Fruit fly (Drosophila melanogaster) whole organism, embryonic: ENCODE measurements around the gene CG31807.

Experiments used
- Abd-B ChIP-seq: fragments of 200-800 bp; sonication (Bioruptor generic); optimal IDR thresholded peaks from 2 replicates; lab custom pipeline; 2018; ENCODE audit warnings: missing biosample characterization, mild to moderate bottlenecking, missing genetic modification characterization, moderate library complexity
- CG10462 ChIP-seq: fragments of 200-800 bp; sonication (Bioruptor generic); optimal IDR thresholded peaks from 2 replicates; lab custom pipeline; 2016; ENCODE audit warnings: missing biosample characterization, missing genetic modification characterization
- CG13123 ChIP-seq: fragments of 200-800 bp; sonication (Bioruptor generic); optimal IDR thresholded peaks from 2 replicates; lab custom pipeline; 2016; ENCODE audit warnings: missing biosample characterization, missing genetic modification characterization
- CG1603 ChIP-seq: fragments of 200-800 bp; sonication (Bioruptor generic); optimal IDR thresholded peaks from 2 replicates; lab custom pipeline; 2019; ENCODE audit warnings: missing biosample characterization, mild to moderate bottlenecking, missing genetic modification characterization, moderate library complexity
- CG1832 ChIP-seq: fragments of 200-800 bp; sonication (Bioruptor generic); optimal IDR thresholded peaks from 2 replicates; lab custom pipeline; 2017; ENCODE audit warnings: missing biosample characterization, mild to moderate bottlenecking, missing genetic modification characterization, inconsistent platforms
- CG18619 ChIP-seq: fragments of 200-800 bp; sonication (Bioruptor generic); optimal IDR thresholded peaks from 3 replicates; lab custom pipeline; 2017; ENCODE audit warnings: missing biosample characterization, mild to moderate bottlenecking, missing genetic modification characterization
- CG2116 ChIP-seq: fragments of 200-800 bp; sonication (Bioruptor generic); optimal IDR thresholded peaks from 3 replicates; lab custom pipeline; 2018; ENCODE audit warnings: missing biosample characterization, mild to moderate bottlenecking, missing genetic modification characterization
- CG30020 ChIP-seq: fragments of 200-800 bp; optimal IDR thresholded peaks from 2 replicates; lab custom pipeline; 2019; ENCODE audit warnings: missing biosample characterization, mild to moderate bottlenecking, missing genetic modification characterization, moderate library complexity
- CG31388 ChIP-seq: fragments of 200-800 bp; sonication (Bioruptor generic); optimal IDR thresholded peaks from 2 replicates; lab custom pipeline; 2016; ENCODE audit warnings: missing biosample characterization, missing genetic modification characterization
- CG32532 ChIP-seq: fragments of 200-800 bp; sonication (Bioruptor generic); IDR thresholded peaks from 2 replicates; pipeline ENCODE4 v1.3.6; 2022; ENCODE audit warnings: missing biosample characterization, missing genetic modification characterization
- CG3847 ChIP-seq: fragments of 200-800 bp; sonication (Bioruptor generic); IDR thresholded peaks from 2 replicates; pipeline ENCODE4 v1.3.6; 2022; ENCODE audit warnings: missing biosample characterization, missing genetic modification characterization
- CG43689 ChIP-seq: fragments of 200-800 bp; sonication (Bioruptor generic); IDR thresholded peaks from 2 replicates; pipeline ENCODE4 v1.3.6; 2022; ENCODE audit warnings: missing biosample characterization, missing genetic modification characterization
- CG4617 ChIP-seq: fragments of 200-800 bp; sonication (Bioruptor generic); optimal IDR thresholded peaks from 3 replicates; lab custom pipeline; 2016; ENCODE audit warnings: missing biosample characterization, missing genetic modification characterization, borderline replicate concordance
- CG4707 ChIP-seq: fragments of 200-800 bp; sonication (Bioruptor generic); optimal IDR thresholded peaks from 2 replicates; lab custom pipeline; 2018; ENCODE audit warnings: missing biosample characterization, mild to moderate bottlenecking, missing genetic modification characterization, moderate library complexity
- CG7987 ChIP-seq: fragments of 200-800 bp; sonication (Bioruptor generic); optimal IDR thresholded peaks from 2 replicates; lab custom pipeline; 2018; ENCODE audit warnings: missing biosample characterization, mild to moderate bottlenecking, missing genetic modification characterization, moderate library complexity
- CG9609 ChIP-seq: fragments of 200-800 bp; sonication (Bioruptor generic); optimal IDR thresholded peaks from 3 replicates; lab custom pipeline; 2016; ENCODE audit warnings: missing biosample characterization, missing genetic modification characterization
- CG9876 ChIP-seq: fragments of 200-800 bp; sonication (Bioruptor generic); optimal IDR thresholded peaks from 2 replicates; lab custom pipeline; 2016; ENCODE audit warnings: missing biosample characterization, missing genetic modification characterization
- CTCF ChIP-seq: fragments of 200-800 bp; sonication (Bioruptor generic); optimal IDR thresholded peaks from 2 replicates; lab custom pipeline; 2017; ENCODE audit warnings: missing biosample characterization, mild to moderate bottlenecking, missing genetic modification characterization, moderate library complexity
- Eip74EF ChIP-seq, 2 experiments: fragments of 200-800 bp in 1 of 2; fragments of >200 bp in 1 of 2; sonication (Bioruptor generic) in 1 of 2; optimal IDR thresholded peaks; 2 replicates each; lab custom pipeline; 2017 to 2019; ENCODE audit warnings: missing biosample characterization in 2 of 2, missing genetic modification characterization in 2 of 2, mild to moderate bottlenecking in 1 of 2, moderate library complexity in 1 of 2
- HLH4C ChIP-seq: fragments of 200-800 bp; sonication (Bioruptor generic); IDR thresholded peaks from 3 replicates; pipeline ENCODE4 v1.3.6; 2022; ENCODE audit warnings: missing biosample characterization, missing genetic modification characterization; ENCODE audit not compliant: partially characterized antibody
- Hmx ChIP-seq: fragments of 200-800 bp; sonication (Bioruptor generic); optimal IDR thresholded peaks from 2 replicates; lab custom pipeline; 2016; ENCODE audit warnings: missing biosample characterization, missing genetic modification characterization
- Hr3 ChIP-seq: fragments of 200-800 bp; sonication (Bioruptor generic); optimal IDR thresholded peaks from 3 replicates; lab custom pipeline; 2016; ENCODE audit warnings: missing biosample characterization, missing genetic modification characterization
- NC2β ChIP-seq: fragments of 200-800 bp; sonication (Bioruptor generic); optimal IDR thresholded peaks from 2 replicates; lab custom pipeline; 2016; ENCODE audit warnings: missing biosample characterization, missing genetic modification characterization
- NFAT ChIP-seq: fragments of 200-800 bp; sonication (Bioruptor generic); IDR thresholded peaks from 2 replicates; pipeline ENCODE4 v1.3.6; 2022; ENCODE audit warnings: missing biosample characterization, missing genetic modification characterization
- Pdp1 ChIP-seq, 2 experiments: fragments of 200-800 bp; sonication (Bioruptor generic); optimal IDR thresholded peaks; 3 replicates each; lab custom pipeline; 2016; ENCODE audit warnings: missing biosample characterization in 2 of 2, missing genetic modification characterization in 2 of 2, mild to moderate bottlenecking in 1 of 2, moderate library complexity in 1 of 2
- Scr ChIP-seq: fragments of 200-800 bp; sonication (Bioruptor generic); IDR thresholded peaks from 2 replicates; pipeline ENCODE4 v1.3.6; 2022; ENCODE audit warnings: missing biosample characterization, missing genetic modification characterization; ENCODE audit not compliant: partially characterized antibody
- Stat92E ChIP-seq, 3 experiments: fragments of >200 bp in 2 of 3; fragments of 200-800 bp in 1 of 3; sonication (Bioruptor generic) in 1 of 3; optimal IDR thresholded peaks; 2 replicates each; lab custom pipeline; 2017 to 2019; ENCODE audit warnings: missing biosample characterization in 3 of 3, missing genetic modification characterization in 3 of 3, mild to moderate bottlenecking in 1 of 3, moderate library complexity in 1 of 3
- Xrp1 ChIP-seq: fragments of 200-800 bp; sonication (Bioruptor generic); IDR thresholded peaks from 2 replicates; pipeline ENCODE4 v1.3.6; 2022; ENCODE audit warnings: missing biosample characterization, missing genetic modification characterization
- bab2 ChIP-seq: fragments of 200-800 bp; sonication (Bioruptor generic); optimal IDR thresholded peaks from 2 replicates; lab custom pipeline; 2016; ENCODE audit warnings: missing biosample characterization, missing genetic modification characterization
- bsh ChIP-seq, 2 experiments: fragments of 200-800 bp; sonication (Bioruptor generic); optimal IDR thresholded peaks; 2 replicates each; lab custom pipeline; 2017 to 2018; ENCODE audit warnings: mild to moderate bottlenecking in 2 of 2, missing biosample characterization in 2 of 2, missing genetic modification characterization in 2 of 2, moderate library complexity in 1 of 2
- btn ChIP-seq: fragments of 200-800 bp; sonication (Bioruptor generic); optimal IDR thresholded peaks from 2 replicates; lab custom pipeline; 2016; ENCODE audit warnings: missing biosample characterization, missing genetic modification characterization
- cad ChIP-seq: fragments of >200 bp; optimal IDR thresholded peaks from 2 replicates; lab custom pipeline; 2017; ENCODE audit warnings: missing biosample characterization, missing genetic modification characterization
- crc ChIP-seq: fragments of 200-800 bp; sonication (Bioruptor generic); optimal IDR thresholded peaks from 2 replicates; lab custom pipeline; 2016; ENCODE audit warnings: missing biosample characterization, missing genetic modification characterization
- dati ChIP-seq: fragments of 200-800 bp; sonication (Bioruptor generic); IDR thresholded peaks from 2 replicates; pipeline ENCODE4 v1.3.6; 2022; ENCODE audit warnings: missing biosample characterization, missing genetic modification characterization
- dmrt11E ChIP-seq: fragments of 200-800 bp; sonication (Bioruptor generic); optimal IDR thresholded peaks from 3 replicates; lab custom pipeline; 2018; ENCODE audit warnings: missing biosample characterization, mild to moderate bottlenecking, missing genetic modification characterization, moderate library complexity
- dysf ChIP-seq: fragments of 200-800 bp; sonication (Bioruptor generic); IDR thresholded peaks from 3 replicates; pipeline ENCODE4 v1.3.6; 2022; ENCODE audit warnings: missing biosample characterization, missing genetic modification characterization
- en ChIP-seq: fragments of 200-800 bp; sonication (Bioruptor generic); optimal IDR thresholded peaks from 2 replicates; lab custom pipeline; 2016; ENCODE audit warnings: missing biosample characterization, missing genetic modification characterization
- maf-S ChIP-seq: fragments of 200-800 bp; sonication (Bioruptor generic); optimal IDR thresholded peaks from 2 replicates; lab custom pipeline; 2016; ENCODE audit warnings: missing biosample characterization, missing genetic modification characterization
- nom ChIP-seq: fragments of 200-800 bp; sonication (Bioruptor generic); optimal IDR thresholded peaks from 2 replicates; lab custom pipeline; 2017; ENCODE audit warnings: missing biosample characterization, missing genetic modification characterization, mild to moderate bottlenecking, moderate library complexity, missing genetic modification reagents
- pan ChIP-seq, 4 experiments: fragments of >200 bp in 3 of 4; fragments of 200-800 bp in 1 of 4; sonication (Bioruptor generic) in 1 of 4; optimal IDR thresholded peaks in 3 of 4; IDR thresholded peaks in 1 of 4; 2 replicates each; pipeline versions ENCODE4 v1.3.6 to Lab custom; 2017 to 2022; ENCODE audit warnings: missing biosample characterization in 2 of 4, missing genetic modification characterization in 2 of 4, mixed read lengths in 1 of 4
- peb ChIP-seq: fragments of 200-800 bp; sonication (Bioruptor generic); IDR thresholded peaks from 2 replicates; pipeline ENCODE4 v1.3.6; 2022; ENCODE audit warnings: missing biosample characterization, missing genetic modification characterization
- prd ChIP-seq, 3 experiments: fragments of >200 bp in 2 of 3; fragments of 200-800 bp in 1 of 3; sonication (Bioruptor generic) in 1 of 3; optimal IDR thresholded peaks in 2 of 3; IDR thresholded peaks in 1 of 3; 2 replicates in 2 of 3; 3 replicates in 1 of 3; pipeline versions ENCODE4 v1.3.6 to Lab custom; 2017 to 2022; ENCODE audit warnings: missing biosample characterization in 1 of 3, missing genetic modification characterization in 1 of 3
- rib ChIP-seq: fragments of 200-800 bp; sonication (Bioruptor generic); IDR thresholded peaks from 2 replicates; pipeline ENCODE4 v1.3.6; 2022; ENCODE audit warnings: missing biosample characterization, missing genetic modification characterization
- salm ChIP-seq: fragments of 200-800 bp; sonication (Bioruptor generic); optimal IDR thresholded peaks from 2 replicates; lab custom pipeline; 2018; ENCODE audit warnings: missing biosample characterization, mild to moderate bottlenecking, missing genetic modification characterization
- scrt ChIP-seq: fragments of 200-800 bp; sonication (Bioruptor generic); optimal IDR thresholded peaks from 2 replicates; lab custom pipeline; 2018; ENCODE audit warnings: missing biosample characterization, mild to moderate bottlenecking, missing genetic modification characterization, moderate library complexity
- slbo ChIP-seq: fragments of 200-800 bp; sonication (Bioruptor generic); IDR thresholded peaks from 2 replicates; pipeline ENCODE4 v1.3.6; 2022; ENCODE audit warnings: missing biosample characterization, missing genetic modification characterization
- slp2 ChIP-seq: fragments of 200-800 bp; sonication (Bioruptor generic); optimal IDR thresholded peaks from 2 replicates; lab custom pipeline; 2016; ENCODE audit warnings: missing biosample characterization, missing genetic modification characterization
- sr ChIP-seq: fragments of 200-800 bp; sonication (Bioruptor generic); IDR thresholded peaks from 3 replicates; pipeline ENCODE4 v1.3.6; 2022; ENCODE audit warnings: missing biosample characterization, missing genetic modification characterization
- trem ChIP-seq: fragments of 200-800 bp; optimal IDR thresholded peaks from 3 replicates; lab custom pipeline; 2019; ENCODE audit warnings: missing biosample characterization, mild to moderate bottlenecking, missing genetic modification characterization, moderate library complexity
- unc-4 ChIP-seq: fragments of 200-800 bp; sonication (Bioruptor generic); IDR thresholded peaks from 2 replicates; pipeline ENCODE4 v1.3.6; 2022; ENCODE audit warnings: missing biosample characterization, missing genetic modification characterization; ENCODE audit not compliant: partially characterized antibody

The CG31807 gene

dm6 chr2L:16643961-16644360 lies 39.8 kb downstream of the CG31807 start (continued):
- TF ChIP-seq Pdp1 (GFP tag; optimal IDR thresholded peaks at IDR 0.05; lab: Kevin White, UChicago) = peak; percentile 50 to 57
- no peak for TF ChIP-seq Stat92E (GFP tag; optimal IDR thresholded peaks at IDR 0.05; lab: Kevin White, UChicago)
- TF ChIP-seq slp2 (GFP tag; lab: Kevin White, UChicago) = peak; percentile 3
- TF ChIP-seq rib (GFP tag; lab: Robert Waterston, UW) = no peak
- TF ChIP-seq Xrp1 (GFP tag; lab: Robert Waterston, UW) = peak; percentile 73
- TF ChIP-seq CG10462 (GFP tag; lab: Kevin White, UChicago) = no peak
- TF ChIP-seq btn (GFP tag; lab: Kevin White, UChicago) = peak; percentile 6
- TF ChIP-seq Hr3 (GFP tag; lab: Kevin White, UChicago) = peak; percentile 52
- TF ChIP-seq CG30020 (tag; lab: Kevin White, UChicago) = no peak
- peak; percentile 58 for TF ChIP-seq salm
- peak; percentile 72 for TF ChIP-seq dysf
- no peak for TF ChIP-seq pan (optimal IDR thresholded peaks at IDR 0.05; lab: Kevin White, UChicago)
- TF ChIP-seq pan (GFP tag; optimal IDR thresholded peaks at IDR 0.05 in 1 of 2, IDR thresholded peaks at IDR 0.05 in 1 of 2) = peak in 1 of 2 experiments; percentile 71
- peak; percentile 48 for TF ChIP-seq Abd-B (GFP tag; lab: Kevin White, UChicago)
- no peak for TF ChIP-seq Scr (GFP tag; lab: Robert Waterston, UW)
- no peak for TF ChIP-seq dati (GFP tag; lab: Robert Waterston, UW)
- TF ChIP-seq unc-4 = no peak
- no peak for TF ChIP-seq CG9876 (GFP tag; lab: Kevin White, UChicago)
- peak; percentile 68; the same call in 1 of the 2 replicates for TF ChIP-seq CG32532 (GFP tag; lab: Robert Waterston, UW)
- TF ChIP-seq CG43689 (GFP tag; lab: Robert Waterston, UW) = 0 out of 2 replicates have a peak, but pooled peaks have one; percentile 29
- no peak for TF ChIP-seq CG4617 (GFP tag; lab: Kevin White, UChicago)
- TF ChIP-seq trem (tag; lab: Kevin White, UChicago) = peak; percentile 0
- no peak for TF ChIP-seq CTCF (GFP tag; lab: Kevin White, UChicago)
- TF ChIP-seq cad (GFP tag; lab: Kevin White, UChicago) = no peak
- TF ChIP-seq scrt (GFP tag; lab: Kevin White, UChicago) = peak; percentile 59
- TF ChIP-seq CG4707 (GFP tag; lab: Kevin White, UChicago) = no peak
- peak; percentile 51 for TF ChIP-seq dmrt11E
- TF ChIP-seq bab2 = peak; percentile 51
- TF ChIP-seq Hmx (GFP tag; lab: Kevin White, UChicago) = peak; percentile 1
- TF ChIP-seq bsh (GFP tag; optimal IDR thresholded peaks at IDR 0.05; lab: Kevin White, UChicago) = peak; percentile 14 to 68
- peak; percentile 5 for TF ChIP-seq CG2116
- no peak; the same call in 1 of the 2 replicates for TF ChIP-seq CG3847 (GFP tag; lab: Robert Waterston, UW)
- no peak for TF ChIP-seq CG1832 (GFP tag; lab: Kevin White, UChicago)
- peak; percentile 44 for TF ChIP-seq CG9609
- peak in 1 of 2 experiments; percentile 28 for TF ChIP-seq Eip74EF (GFP tag; optimal IDR thresholded peaks at IDR 0.05; lab: Kevin White, UChicago)
- no peak for TF ChIP-seq CG7987 (GFP tag; lab: Kevin White, UChicago)
- TF ChIP-seq sr (GFP tag; lab: Robert Waterston, UW) = no peak
- no peak for TF ChIP-seq prd (optimal IDR thresholded peaks at IDR 0.05; lab: Kevin White, UChicago)
- TF ChIP-seq prd (GFP tag; IDR thresholded peaks at IDR 0.05; lab: Robert Waterston, UW) = peak; percentile 81
- no peak for TF ChIP-seq crc (GFP tag; lab: Kevin White, UChicago)
- TF ChIP-seq peb = peak; percentile 40; the same call in 1 of the 2 replicates
- peak; percentile 52 for TF ChIP-seq CG18619 (GFP tag; lab: Kevin White, UChicago)
- TF ChIP-seq CG1603 = peak; percentile 56
- TF ChIP-seq HLH4C (GFP tag; lab: Robert Waterston, UW) = no peak
- peak; percentile 9 for TF ChIP-seq nom (GFP tag; lab: Kevin White, UChicago)
- TF ChIP-seq CG13123 (GFP tag; lab: Kevin White, UChicago) = no peak
- peak; percentile 69 for TF ChIP-seq slbo (GFP tag; lab: Robert Waterston, UW)
- no peak for TF ChIP-seq NFAT (GFP tag; lab: Robert Waterston, UW)
- TF ChIP-seq CG31388 = peak; percentile 33
- TF ChIP-seq en (GFP tag; lab: Kevin White, UChicago) = no peak
- peak; percentile 19 for TF ChIP-seq NC2β (GFP tag; lab: Kevin White, UChicago)
- TF ChIP-seq maf-S (GFP tag; lab: Kevin White, UChicago) = no peak
